Worm (Caenorhabditis elegans): ENCODE data around the gene nhr-130.

- TF ChIP-seq dao-5 (tag; optimal IDR thresholded peaks at IDR 0.05) (no peak), him-1 (tag; optimal IDR thresholded peaks at IDR 0.05) (no peak), W03F9.2 (tag; optimal IDR thresholded peaks at IDR 0.05) (no peak)
Observed at ce11 chrV:459464-459863, 23.7 kb downstream of the nhr-130 start, which contains the start of gene nhr-203.

Measured in whole organism, L4/young adult.